Fruit fly (Drosophila melanogaster) whole organism, prepupa: ENCODE data around the gene CG6839.

Experiments used
- CG16779 ChIP-seq: fragments of 200-800 bp; sonication (Bioruptor generic); optimal IDR thresholded peaks from 3 replicates; lab custom pipeline; 2017; ENCODE audit warnings: missing biosample characterization, mild to moderate bottlenecking, missing genetic modification characterization
- CG6808 ChIP-seq: fragments of 200-800 bp; sonication (Bioruptor generic); optimal IDR thresholded peaks from 3 replicates; lab custom pipeline; 2017; ENCODE audit warnings: missing biosample characterization, missing genetic modification characterization, mild to moderate bottlenecking, moderate library complexity, missing genetic modification reagents
- Gug ChIP-seq: fragments of 200-800 bp; sonication (Bioruptor generic); IDR thresholded peaks from 2 replicates; pipeline ENCODE4 v1.3.6; 2022; ENCODE audit warnings: missing biosample characterization, missing genetic modification characterization
- Hr38 ChIP-seq: sonication (Bioruptor generic); optimal IDR thresholded peaks from 2 replicates; lab custom pipeline; 2016; ENCODE audit warnings: missing biosample characterization, missing genetic modification characterization
- cyc ChIP-seq: fragments of 200-800 bp; sonication (Bioruptor generic); optimal IDR thresholded peaks from 3 replicates; lab custom pipeline; 2016; ENCODE audit warnings: missing biosample characterization, missing genetic modification characterization
- salr ChIP-seq, 2 experiments: fragments of 200-800 bp; sonication (Bioruptor generic); optimal IDR thresholded peaks; 3 replicates each; lab custom pipeline; 2016 to 2018; ENCODE audit warnings: missing biosample characterization in 2 of 2, missing genetic modification characterization in 2 of 2, mild to moderate bottlenecking in 1 of 2

dm6 chr3L:18922086-18922485 is 4.7 kb downstream of the CG6839 start, which contains the start of gene CG3819:
- TF ChIP-seq Gug (GFP tag; lab: Robert Waterston, UW) (no peak), CG6808 (GFP tag; lab: Kevin White, UChicago) (no peak), Hr38 (no peak), cyc (GFP tag; lab: Kevin White, UChicago) (no peak), CG16779 (tag; lab: Kevin White, UChicago) (no peak), salr (GFP tag; optimal IDR thresholded peaks at IDR 0.05; lab: Kevin White, UChicago) (no peak)
